Fruit fly (Drosophila melanogaster): ENCODE measurements around the gene CG42354.

Gene CG42354

DNA sequence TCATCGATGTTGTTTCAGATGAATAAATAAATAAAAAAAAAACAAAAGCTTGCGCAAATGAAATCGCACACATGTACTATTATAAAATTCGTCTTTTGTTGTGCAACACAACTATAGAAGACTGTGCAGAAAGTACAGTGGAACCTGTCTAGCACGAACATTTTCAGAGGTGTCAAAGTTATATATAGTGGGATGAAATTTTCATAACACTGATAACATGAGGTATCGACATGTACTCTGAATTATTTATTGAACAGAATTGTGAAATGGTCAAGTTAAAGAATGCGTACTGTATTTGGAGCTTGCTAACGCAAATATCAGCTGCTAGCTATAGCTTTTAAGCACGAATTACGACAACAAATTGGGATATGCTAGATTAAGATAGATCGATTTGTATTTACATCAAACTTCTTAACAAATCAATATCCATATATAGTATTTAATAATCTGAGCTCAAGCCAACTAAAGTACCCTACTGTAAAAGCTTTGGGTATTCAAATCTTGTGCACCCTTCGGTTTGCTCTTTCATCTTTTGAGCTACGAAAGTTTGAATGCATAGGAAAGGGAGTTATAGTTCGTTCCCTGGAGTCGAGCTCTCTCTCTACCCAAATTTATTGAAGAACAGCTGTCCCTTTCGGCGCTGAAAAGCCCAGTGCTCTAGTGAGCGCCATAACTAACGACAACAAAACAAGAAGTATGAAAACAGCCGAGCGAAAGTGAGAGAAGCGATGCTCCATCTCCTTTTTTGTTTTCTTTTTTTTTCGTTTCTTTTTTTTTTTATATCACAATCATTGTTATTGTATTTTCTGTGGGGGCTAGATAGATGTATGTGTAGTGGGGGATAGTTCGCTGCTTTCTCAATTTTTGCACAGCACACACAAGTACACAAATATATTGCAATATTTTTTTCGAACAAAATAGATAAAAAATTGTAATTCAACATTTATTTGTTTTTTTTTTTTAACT is 14.3 kb downstream of the CG42354 start (continued):
- peak; percentile 93 for TF ChIP-seq HmgZ (tag; optimal IDR thresholded peaks at IDR 0.05)
- peak; percentile 54 for TF ChIP-seq CG17802 (tag; optimal IDR thresholded peaks at IDR 0.05)
- peak; percentile 84 for TF ChIP-seq Atf-2 (GFP tag; optimal IDR thresholded peaks at IDR 0.05)
- peak; percentile 85 for TF ChIP-seq CG4854 (GFP tag; optimal IDR thresholded peaks at IDR 0.05)
- peak; percentile 73 for TF ChIP-seq en (GFP tag; optimal IDR thresholded peaks at IDR 0.05)
- peak; percentile 71 for TF ChIP-seq ERR (GFP tag; optimal IDR thresholded peaks at IDR 0.05)
- TF ChIP-seq esg (GFP tag; conservative IDR thresholded peaks at IDR 0.05), result peak; percentile 91
- peak; percentile 85 for TF ChIP-seq H15 (GFP tag; IDR thresholded peaks at IDR 0.05)
- TF ChIP-seq CG33213 (GFP tag; optimal IDR thresholded peaks at IDR 0.05), result peak; percentile 89
- TF ChIP-seq CG33557 (GFP tag; optimal IDR thresholded peaks at IDR 0.05), result peak; percentile 37
- TF ChIP-seq abd-A (tag; optimal IDR thresholded peaks at IDR 0.05), result no peak
- peak; percentile 35 for TF ChIP-seq Lhr (GFP tag; optimal IDR thresholded peaks at IDR 0.05)
- peak; percentile 88; the same call in 2 of the 3 replicates for TF ChIP-seq ase (GFP tag; IDR thresholded peaks at IDR 0.05)
- peak; percentile 97 for TF ChIP-seq mirr (GFP tag; optimal IDR thresholded peaks at IDR 0.05)
- peak; percentile 80 for TF ChIP-seq CG5953 (GFP tag; IDR thresholded peaks at IDR 0.05)
- peak; percentile 80 for TF ChIP-seq ab (GFP tag; optimal IDR thresholded peaks at IDR 0.05)
- no peak for TF ChIP-seq Dref (GFP tag; IDR thresholded peaks at IDR 0.05)
- peak; percentile 73 for TF ChIP-seq Bdp1 (GFP tag; optimal IDR thresholded peaks at IDR 0.05)
- TF ChIP-seq CG2120 (GFP tag; optimal IDR thresholded peaks at IDR 0.05), result peak; percentile 94
- TF ChIP-seq CG16813 (GFP tag; IDR thresholded peaks at IDR 0.05; ENCODE audit: partially characterized antibody), result no peak
- TF ChIP-seq ind (GFP tag; optimal IDR thresholded peaks at IDR 0.05), result peak; percentile 94
- peak; percentile 75 for TF ChIP-seq CG12104 (GFP tag; optimal IDR thresholded peaks at IDR 0.05)
- peak; percentile 62 for TF ChIP-seq CG6254 (GFP tag; optimal IDR thresholded peaks at IDR 0.05)
- no peak for TF ChIP-seq ato (GFP tag; IDR thresholded peaks at IDR 0.05; ENCODE audit: partially characterized antibody)
- TF ChIP-seq NC2α (GFP tag; optimal IDR thresholded peaks at IDR 0.05), result peak; percentile 54
- peak; percentile 44 for TF ChIP-seq sd (tag; optimal IDR thresholded peaks at IDR 0.05)
- no peak for TF ChIP-seq mld (GFP tag; IDR thresholded peaks at IDR 0.05; ENCODE audit: partially characterized antibody)
- TF ChIP-seq NfI (GFP tag; optimal IDR thresholded peaks at IDR 0.05), result peak; percentile 93
- TF ChIP-seq Abd-B (GFP tag; optimal IDR thresholded peaks at IDR 0.05), result peak; percentile 78
- TF ChIP-seq gce (GFP tag; IDR thresholded peaks at IDR 0.05), result peak; percentile 88
- peak; percentile 93 for TF ChIP-seq PHDP (tag; optimal IDR thresholded peaks at IDR 0.05)
- TF ChIP-seq CG17912 (GFP tag; optimal IDR thresholded peaks at IDR 0.05), result peak; percentile 93
- peak; percentile 83 for TF ChIP-seq CG16863 (GFP tag; optimal IDR thresholded peaks at IDR 0.05)
- TF ChIP-seq CkIIα-i1 (GFP tag; IDR thresholded peaks at IDR 0.05), result 0 out of 2 replicates have a peak, but pooled peaks have one; percentile 58
- peak; percentile 72 for TF ChIP-seq CG18262 (tag; optimal IDR thresholded peaks at IDR 0.05)
- peak; percentile 70 for TF ChIP-seq CG16815 (GFP tag; optimal IDR thresholded peaks at IDR 0.05)
- TF ChIP-seq CG18764 (GFP tag; optimal IDR thresholded peaks at IDR 0.05), result peak; percentile 79
- peak; percentile 82 for TF ChIP-seq CG4328 (GFP tag; optimal IDR thresholded peaks at IDR 0.05)
- TF ChIP-seq fd64A (GFP tag; optimal IDR thresholded peaks at IDR 0.05), result peak; percentile 68
- TF ChIP-seq Fer1 (GFP tag; optimal IDR thresholded peaks at IDR 0.05), result peak; percentile 93
- peak; percentile 77 for TF ChIP-seq CG9437 (GFP tag; optimal IDR thresholded peaks at IDR 0.05)
- TF ChIP-seq Nf-YC (tag; optimal IDR thresholded peaks at IDR 0.05), result peak; percentile 81
- TF ChIP-seq CG7839 (tag; optimal IDR thresholded peaks at IDR 0.05), result peak; percentile 94
- peak; percentile 62 for TF ChIP-seq CG3065 (GFP tag; optimal IDR thresholded peaks at IDR 0.05)
- TF ChIP-seq CG7357 (GFP tag; IDR thresholded peaks at IDR 0.05), result peak; percentile 75
- TF ChIP-seq kay (GFP tag; optimal IDR thresholded peaks at IDR 0.05), result peak; percentile 64
- TF ChIP-seq CG14667 (GFP tag; IDR thresholded peaks at IDR 0.05), result peak; percentile 82
- TF ChIP-seq crol (GFP tag; IDR thresholded peaks at IDR 0.05), result 0 out of 2 replicates have a peak, but pooled peaks have one; percentile 31
